Worm (Caenorhabditis elegans) whole organism, young adult: Measurements from ENCODE around the gene lem-2.

Experiments
- B0019.2 ChIP-seq: fragments of 200-800 bp; sonication (Bioruptor generic); conservative IDR thresholded peaks from 2 replicates; pipeline ENCODE4 v1.3.6; 2022; ENCODE audit warnings: missing genetic modification reagents, missing genetic modification characterization, missing compliant biosample characterization
- B0261.1 ChIP-seq: sonication (generic microtip); optimal IDR thresholded peaks from 2 replicates; lab custom pipeline; 2016; ENCODE audit warnings: mild to moderate bottlenecking, missing genetic modification characterization, moderate library complexity, missing compliant biosample characterization
- C06A6.2 ChIP-seq: fragments of 200-800 bp; sonication (Bioruptor generic); conservative IDR thresholded peaks from 2 replicates; pipeline ENCODE4 v1.3.6; 2022; ENCODE audit warnings: missing genetic modification characterization, missing compliant biosample characterization
- C17E4.6 ChIP-seq: fragments of 200-800 bp; sonication (Bioruptor generic); IDR thresholded peaks from 2 replicates; pipeline ENCODE4 v1.3.6; 2022; ENCODE audit warnings: missing genetic modification reagents, missing genetic modification characterization, missing compliant biosample characterization
- F49E8.2 ChIP-seq: sonication (generic microtip); optimal IDR thresholded peaks from 3 replicates; lab custom pipeline; 2017; ENCODE audit warnings: missing genetic modification characterization, mild to moderate bottlenecking, missing compliant biosample characterization, antibody characterized with exemption, moderate library complexity; ENCODE audit not compliant: insufficient read depth
- F52B5.7 ChIP-seq: sonication (generic microtip); optimal IDR thresholded peaks from 2 replicates; lab custom pipeline; 2016; ENCODE audit warnings: mild to moderate bottlenecking, missing genetic modification characterization, missing compliant biosample characterization
- K11D2.4 ChIP-seq: fragments of 200-800 bp; sonication (Bioruptor generic); IDR thresholded peaks from 2 replicates; pipeline ENCODE4 v1.3.6; 2022; ENCODE audit warnings: missing genetic modification reagents, missing genetic modification characterization, missing compliant biosample characterization
- K12H6.12 ChIP-seq: fragments of 200-800 bp; sonication (Bioruptor generic); optimal IDR thresholded peaks from 2 replicates; lab custom pipeline; 2018; ENCODE audit warnings: mild to moderate bottlenecking, missing genetic modification characterization, missing compliant biosample characterization
- Y53G8AR.9 ChIP-seq: fragments of 200-800 bp; sonication (Bioruptor generic); conservative IDR thresholded peaks from 2 replicates; pipeline ENCODE4 v1.3.6; 2022; ENCODE audit warnings: missing genetic modification reagents, missing genetic modification characterization, missing compliant biosample characterization
- Y67H2A.10 ChIP-seq: fragments of 200-800 bp; sonication (Bioruptor generic); conservative IDR thresholded peaks from 2 replicates; pipeline ENCODE4 v1.3.6; 2022; ENCODE audit warnings: missing genetic modification reagents, missing genetic modification characterization, missing compliant biosample characterization
- Y79H2A.3 ChIP-seq: fragments of 200-800 bp; sonication (Bioruptor generic); conservative IDR thresholded peaks from 2 replicates; pipeline ENCODE4 v1.3.6; 2022; ENCODE audit warnings: missing genetic modification reagents, missing genetic modification characterization, missing compliant biosample characterization
- Y95B8A.8 ChIP-seq: fragments of 200-800 bp; sonication (Bioruptor generic); IDR thresholded peaks from 2 replicates; pipeline ENCODE4 v1.3.6; 2022; ENCODE audit warnings: missing genetic modification reagents, missing genetic modification characterization, missing compliant biosample characterization
- akir-1 ChIP-seq: fragments of 200-800 bp; sonication (Bioruptor generic); optimal IDR thresholded peaks from 2 replicates; lab custom pipeline; 2018; ENCODE audit warnings: mild to moderate bottlenecking, missing genetic modification characterization, moderate library complexity, missing compliant biosample characterization
- atf-7 ChIP-seq: sonication (generic microtip); optimal IDR thresholded peaks from 2 replicates; lab custom pipeline; 2017; ENCODE audit warnings: mild to moderate bottlenecking, missing genetic modification characterization, missing compliant biosample characterization
- attf-3 ChIP-seq: fragments of 200-800 bp; sonication (Bioruptor generic); conservative IDR thresholded peaks from 2 replicates; pipeline ENCODE4 v1.3.6; 2022; ENCODE audit warnings: missing genetic modification reagents, missing genetic modification characterization, missing compliant biosample characterization
- attf-6 ChIP-seq: fragments of 200-800 bp; sonication (Bioruptor generic); IDR thresholded peaks from 2 replicates; pipeline ENCODE4 v1.3.6; 2022; ENCODE audit warnings: missing genetic modification reagents, missing genetic modification characterization, missing compliant biosample characterization
- bed-1 ChIP-seq: fragments of 200-800 bp; sonication (Bioruptor generic); IDR thresholded peaks from 2 replicates; pipeline ENCODE4 v1.3.6; 2022; ENCODE audit warnings: missing genetic modification reagents, missing genetic modification characterization, missing compliant biosample characterization
- cebp-1 ChIP-seq, 2 experiments: fragments of 200-800 bp in 1 of 2; sonication (Bioruptor generic) in 1 of 2; sonication (generic microtip) in 1 of 2; IDR thresholded peaks in 1 of 2; optimal IDR thresholded peaks in 1 of 2; 2 replicates each; pipeline versions ENCODE4 v1.3.6 to Lab custom; 2017 to 2022; ENCODE audit warnings: missing compliant biosample characterization in 2 of 2, missing genetic modification characterization in 2 of 2, mild to moderate bottlenecking in 1 of 2, missing genetic modification reagents in 1 of 2, moderate library complexity in 1 of 2
- ceh-79 ChIP-seq: sonication (generic microtip); optimal IDR thresholded peaks from 2 replicates; lab custom pipeline; 2017; ENCODE audit warnings: mild to moderate bottlenecking, missing genetic modification characterization, missing compliant biosample characterization
- dox-1 ChIP-seq: fragments of 200-800 bp; sonication (Bioruptor generic); IDR thresholded peaks from 2 replicates; pipeline ENCODE4 v1.3.6; 2022; ENCODE audit warnings: missing genetic modification reagents, missing genetic modification characterization, missing compliant biosample characterization
- dpff-1 ChIP-seq: sonication (generic microtip); optimal IDR thresholded peaks from 2 replicates; lab custom pipeline; 2017; ENCODE audit warnings: mild to moderate bottlenecking, missing genetic modification characterization, missing compliant biosample characterization
- dpl-1 ChIP-seq: fragments of 150-350 bp; optimal IDR thresholded peaks from 2 replicates; lab custom pipeline; 2014; ENCODE audit warnings: missing biosample characterization, missing genetic modification reagents, missing genetic modification characterization
- efl-1 ChIP-seq: fragments of 150-350 bp; optimal IDR thresholded peaks from 2 replicates; lab custom pipeline; 2014; ENCODE audit warnings: missing biosample characterization, missing genetic modification reagents, missing genetic modification characterization
- hmg-20 ChIP-seq: fragments of 200-800 bp; sonication (Bioruptor generic); IDR thresholded peaks from 2 replicates; pipeline ENCODE4 v1.3.6; 2022; ENCODE audit warnings: missing genetic modification reagents, missing genetic modification characterization, missing compliant biosample characterization
- let-607 ChIP-seq, 2 experiments: fragments of 200-800 bp in 1 of 2; sonication (Bioruptor generic) in 1 of 2; sonication (generic microtip) in 1 of 2; optimal IDR thresholded peaks; 2 replicates each; lab custom pipeline; 2016 to 2018; ENCODE audit warnings: mild to moderate bottlenecking in 2 of 2, missing compliant biosample characterization in 2 of 2, missing genetic modification characterization in 2 of 2, moderate library complexity in 2 of 2, missing genotype in 1 of 2
- lin-35 ChIP-seq, 3 experiments: fragments of 150-350 bp in 2 of 3; sonication (generic microtip) in 1 of 3; optimal IDR thresholded peaks; 2 replicates each; lab custom pipeline; 2014 to 2018; ENCODE audit warnings: missing biosample characterization in 3 of 3, missing genetic modification characterization in 3 of 3, missing genetic modification reagents in 3 of 3
- madf-10 ChIP-seq: sonication (generic microtip); optimal IDR thresholded peaks from 2 replicates; lab custom pipeline; 2016; ENCODE audit warnings: mild to moderate bottlenecking, missing genetic modification characterization, missing compliant biosample characterization
- madf-3 ChIP-seq: fragments of 200-800 bp; sonication (Bioruptor generic); IDR thresholded peaks from 2 replicates; pipeline ENCODE4 v1.3.6; 2022; ENCODE audit warnings: missing genetic modification reagents, missing genetic modification characterization, missing compliant biosample characterization
- madf-6 ChIP-seq: fragments of 200-800 bp; sonication (Bioruptor generic); IDR thresholded peaks from 2 replicates; pipeline ENCODE4 v1.3.6; 2022; ENCODE audit warnings: missing genetic modification reagents, missing genetic modification characterization, missing compliant biosample characterization
- nhr-179 ChIP-seq: sonication (generic microtip); optimal IDR thresholded peaks from 2 replicates; lab custom pipeline; 2016; ENCODE audit warnings: mild to moderate bottlenecking, missing genetic modification characterization, missing compliant biosample characterization
- pbrm-1 ChIP-seq: fragments of 200-800 bp; sonication (Bioruptor generic); IDR thresholded peaks from 2 replicates; pipeline ENCODE4 v1.3.6; 2022; ENCODE audit warnings: missing genetic modification reagents, missing genetic modification characterization, missing compliant biosample characterization
- pha-4 ChIP-seq: fragments of 150-350 bp; sonication (generic microtip); optimal IDR thresholded peaks from 2 replicates; lab custom pipeline; 2014; ENCODE audit warnings: missing biosample characterization, missing genetic modification reagents, missing genetic modification characterization
- rec-8 ChIP-seq, 2 experiments: sonication (generic microtip); optimal IDR thresholded peaks; 2 replicates each; lab custom pipeline; 2016; ENCODE audit warnings: mild to moderate bottlenecking in 2 of 2, missing genetic modification characterization in 2 of 2, missing genetic modification reagents in 2 of 2, missing genotype in 2 of 2, missing biosample characterization in 1 of 2, missing compliant biosample characterization in 1 of 2, moderate library complexity in 1 of 2
- sea-2 ChIP-seq: fragments of 200-800 bp; sonication (Bioruptor generic); IDR thresholded peaks from 2 replicates; pipeline ENCODE4 v1.3.6; 2022; ENCODE audit warnings: missing genetic modification characterization, missing compliant biosample characterization
- somi-1 ChIP-seq: fragments of 200-800 bp; sonication (Bioruptor generic); optimal IDR thresholded peaks from 2 replicates; lab custom pipeline; 2018; ENCODE audit warnings: mild to moderate bottlenecking, missing genetic modification characterization, missing compliant biosample characterization
- tlf-1 ChIP-seq: fragments of 200-800 bp; sonication (Bioruptor generic); optimal IDR thresholded peaks from 2 replicates; lab custom pipeline; 2018; ENCODE audit warnings: mild to moderate bottlenecking, missing genetic modification characterization, missing compliant biosample characterization
- unc-130 ChIP-seq: sonication (generic microtip); optimal IDR thresholded peaks from 2 replicates; lab custom pipeline; 2016; ENCODE audit warnings: missing genetic modification reagents, missing genetic modification characterization, missing compliant biosample characterization
- zfh-2 ChIP-seq: fragments of 200-800 bp; sonication (Bioruptor generic); conservative IDR thresholded peaks from 2 replicates; pipeline ENCODE4 v1.3.6; 2022; ENCODE audit warnings: missing genetic modification reagents, missing genetic modification characterization, missing compliant biosample characterization
- ztf-22 ChIP-seq: fragments of 200-800 bp; sonication (Bioruptor generic); optimal IDR thresholded peaks from 2 replicates; lab custom pipeline; 2018; ENCODE audit warnings: mild to moderate bottlenecking, missing genetic modification characterization, moderate library complexity, missing compliant biosample characterization
- ztf-25 ChIP-seq: fragments of 200-800 bp; sonication (Bioruptor generic); IDR thresholded peaks from 2 replicates; pipeline ENCODE4 v1.3.6; 2022; ENCODE audit warnings: missing genetic modification reagents, missing genetic modification characterization, missing compliant biosample characterization

Gene lem-2

DNA sequence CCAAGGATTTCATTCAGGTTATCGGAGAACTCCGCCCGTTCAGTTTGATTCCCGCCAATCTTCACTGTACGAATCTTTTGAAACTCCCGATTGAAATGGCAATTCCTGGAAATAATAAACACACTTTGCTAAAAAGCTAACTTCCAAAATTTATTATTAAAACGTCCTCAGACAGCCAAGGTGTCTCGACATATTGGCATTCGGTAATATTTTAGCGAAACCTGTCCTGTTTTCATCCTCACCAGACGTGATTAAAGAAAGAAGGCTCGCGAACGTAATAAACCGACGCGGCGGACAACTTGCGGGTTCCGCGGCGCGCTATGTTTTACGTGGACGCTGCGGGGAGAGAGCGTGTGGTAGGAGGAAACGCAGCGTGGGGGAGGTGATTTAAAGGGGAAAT, 45.1 kb upstream of the lem-2 start (continued):
- TF ChIP-seq ztf-25 (GFP tag; lab: Robert Waterston, UW) (no peak), atf-7 (tag; lab: Kevin White, UChicago) (peak; percentile 78), zfh-2 (GFP tag; lab: Robert Waterston, UW) (peak; percentile 91), nhr-179 (tag; lab: Kevin White, UChicago) (peak; percentile 73), C17E4.6 (GFP tag; lab: Robert Waterston, UW) (peak; percentile 74; the same call in 1 of the 2 replicates), cebp-1 (GFP tag; IDR thresholded peaks at IDR 0.05; lab: Robert Waterston, UW) (no peak), cebp-1 (tag; optimal IDR thresholded peaks at IDR 0.05; lab: Kevin White, UChicago) (peak; percentile 73), Y95B8A.8 (peak; percentile 10; the same call in 1 of the 2 replicates), dpff-1 (tag; lab: Kevin White, UChicago) (peak; percentile 89), let-607 (tag; optimal IDR thresholded peaks at IDR 0.05; lab: Kevin White, UChicago) (peak; percentile 29 to 58), attf-6 (GFP tag; lab: Robert Waterston, UW) (peak; percentile 96), C06A6.2 (0 out of 2 replicates have a peak, but pooled peaks have one; percentile 27), F49E8.2 (peak; percentile 88), B0261.1 (tag; lab: Kevin White, UChicago) (peak; percentile 36), ceh-79 (tag; lab: Kevin White, UChicago) (no peak), pbrm-1 (GFP tag; lab: Robert Waterston, UW) (peak; percentile 97), madf-3 (GFP tag; lab: Robert Waterston, UW) (peak; percentile 37; the same call in 1 of the 2 replicates), Y79H2A.3 (GFP tag; lab: Robert Waterston, UW) (peak; percentile 62; the same call in 1 of the 2 replicates), attf-3 (GFP tag; lab: Robert Waterston, UW) (no peak), K11D2.4 (peak; percentile 74; the same call in 1 of the 2 replicates), lin-35 (GFP tag; optimal IDR thresholded peaks at IDR 0.05; lab: Kevin White, UChicago) (peak in 2 of 3 experiments; percentile 18 to 75), hmg-20 (GFP tag; lab: Robert Waterston, UW) (peak; percentile 74), Y67H2A.10 (no peak), dox-1 (peak; percentile 95), dpl-1 (GFP tag; lab: Kevin White, UChicago) (peak; percentile 3), Y53G8AR.9 (GFP tag; lab: Robert Waterston, UW) (peak; percentile 62), akir-1 (GFP tag; lab: Kevin White, UChicago) (peak; percentile 52), rec-8 (tag; optimal IDR thresholded peaks at IDR 0.05; lab: Kevin White, UChicago) (peak; percentile 6 to 28), tlf-1 (GFP tag; lab: Kevin White, UChicago) (peak; percentile 89)

DNA sequence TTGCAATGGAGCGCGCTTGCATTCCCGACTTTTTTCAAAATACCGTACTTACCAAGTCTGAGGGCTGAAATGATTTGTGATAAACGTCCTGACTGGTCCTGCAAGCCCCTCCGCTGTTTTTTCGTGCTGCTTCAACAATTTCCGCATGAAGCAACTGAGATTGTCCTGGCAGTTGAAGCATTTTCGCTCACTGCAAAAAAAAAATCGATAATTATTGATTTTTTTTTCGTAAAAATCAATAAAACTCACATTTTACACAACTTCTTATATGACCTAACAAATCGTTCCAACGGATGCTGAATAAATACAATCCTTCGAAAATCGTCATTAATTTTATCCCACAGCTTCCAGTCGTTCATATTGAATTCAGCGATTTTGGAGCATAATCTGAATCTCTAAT, 44.4 kb upstream of the lem-2 start:
- TF ChIP-seq madf-10 (tag; lab: Kevin White, UChicago) (no peak), F52B5.7 (tag; lab: Kevin White, UChicago) (no peak), sea-2 (GFP tag; lab: Robert Waterston, UW) (no peak), efl-1 (GFP tag; lab: Kevin White, UChicago) (no peak), unc-130 (GFP tag; lab: Kevin White, UChicago) (no peak), ztf-22 (GFP tag; lab: Kevin White, UChicago) (no peak), somi-1 (no peak), K12H6.12 (tag; lab: Kevin White, UChicago) (no peak), akir-1 (GFP tag; lab: Kevin White, UChicago) (no peak), madf-6 (GFP tag; lab: Robert Waterston, UW) (no peak), bed-1 (GFP tag; lab: Robert Waterston, UW) (no peak), B0019.2 (GFP tag; lab: Robert Waterston, UW) (no peak), pha-4 (tag; lab: Kevin White, UChicago) (no peak), nhr-179 (tag; lab: Kevin White, UChicago) (no peak)
